Worm (Caenorhabditis elegans) whole organism, L1 larva: ENCODE results near the gene T14B4.8.

Experiments used
- C04F5.9 ChIP-seq: sonication (generic microtip); optimal IDR thresholded peaks from 2 replicates; lab custom pipeline; 2016; ENCODE audit warnings: missing genetic modification characterization, missing compliant biosample characterization
- C34B4.2 ChIP-seq: sonication (generic microtip); optimal IDR thresholded peaks from 2 replicates; lab custom pipeline; 2017; ENCODE audit warnings: mild to moderate bottlenecking, missing genetic modification characterization, missing compliant biosample characterization
- F16B12.6 ChIP-seq: fragments of 150-350 bp; optimal IDR thresholded peaks from 2 replicates; lab custom pipeline; 2014; ENCODE audit warnings: missing biosample characterization, missing genetic modification characterization
- aha-1 ChIP-seq: fragments of 150-350 bp; optimal IDR thresholded peaks from 2 replicates; lab custom pipeline; 2014; ENCODE audit warnings: missing biosample characterization, missing genetic modification characterization
- alr-1 ChIP-seq: fragments of 200-800 bp; sonication (Bioruptor generic); optimal IDR thresholded peaks from 2 replicates; lab custom pipeline; 2018; ENCODE audit warnings: borderline replicate concordance, mild to moderate bottlenecking, missing genetic modification characterization, missing compliant biosample characterization
- ama-1 ChIP-seq: fragments of 150-350 bp; optimal IDR thresholded peaks from 2 replicates; lab custom pipeline; 2014
- ces-1 ChIP-seq: fragments of 150-350 bp; optimal IDR thresholded peaks from 2 replicates; lab custom pipeline; 2014; ENCODE audit warnings: missing biosample characterization, missing genetic modification reagents, missing genetic modification characterization
- egl-27 ChIP-seq, 2 experiments: fragments of 150-350 bp in 1 of 2; sonication (generic microtip); optimal IDR thresholded peaks; 3 replicates each; lab custom pipeline; 2017 to 2018; ENCODE audit warnings: missing biosample characterization in 2 of 2, missing genetic modification characterization in 2 of 2, missing genetic modification reagents in 2 of 2
- elt-2 ChIP-seq: sonication (generic microtip); optimal IDR thresholded peaks from 2 replicates; lab custom pipeline; 2016; ENCODE audit warnings: missing genetic modification characterization, mild to moderate bottlenecking, inconsistent platforms, missing compliant biosample characterization, missing genetic modification reagents
- ets-5 ChIP-seq: fragments of 200-800 bp; sonication (Bioruptor generic); IDR thresholded peaks from 2 replicates; pipeline ENCODE4 v1.3.6; 2022; ENCODE audit warnings: missing genetic modification characterization, missing compliant biosample characterization
- fkh-4 ChIP-seq: sonication (generic microtip); optimal IDR thresholded peaks from 2 replicates; lab custom pipeline; 2016; ENCODE audit warnings: missing compliant biosample characterization, missing genetic modification characterization, borderline replicate concordance
- fkh-8 ChIP-seq: sonication (generic microtip); optimal IDR thresholded peaks from 2 replicates; lab custom pipeline; 2016; ENCODE audit warnings: mild to moderate bottlenecking, missing genetic modification characterization, missing compliant biosample characterization
- grh-1 ChIP-seq: fragments of 200-800 bp; sonication (Bioruptor generic); IDR thresholded peaks from 2 replicates; pipeline ENCODE4 v1.3.6; 2022; ENCODE audit warnings: missing genetic modification reagents, missing genetic modification characterization, missing compliant biosample characterization
- hlh-17 ChIP-seq: fragments of 200-800 bp; sonication (Bioruptor generic); optimal IDR thresholded peaks from 2 replicates; lab custom pipeline; 2018; ENCODE audit warnings: missing genetic modification characterization, mild to moderate bottlenecking, missing compliant biosample characterization, moderate library complexity, borderline replicate concordance
- hpl-2 ChIP-seq: fragments of 150-350 bp; optimal IDR thresholded peaks from 2 replicates; lab custom pipeline; 2014; ENCODE audit warnings: missing biosample characterization, missing genetic modification reagents, missing genetic modification characterization
- irx-1 ChIP-seq: sonication (generic microtip); optimal IDR thresholded peaks from 2 replicates; lab custom pipeline; 2016; ENCODE audit warnings: missing genetic modification characterization, missing compliant biosample characterization
- jun-1 ChIP-seq: fragments of 150-350 bp; optimal IDR thresholded peaks from 2 replicates; lab custom pipeline; 2014; ENCODE audit warnings: missing biosample characterization, missing genetic modification reagents, missing genetic modification characterization
- lin-13 ChIP-seq: fragments of 150-350 bp; optimal IDR thresholded peaks from 2 replicates; lab custom pipeline; 2014; ENCODE audit warnings: missing biosample characterization, missing genetic modification reagents, missing genetic modification characterization
- lin-14 ChIP-seq: fragments of 200-800 bp; sonication (Bioruptor generic); optimal IDR thresholded peaks from 2 replicates; lab custom pipeline; 2018; ENCODE audit warnings: mild to moderate bottlenecking, missing genetic modification characterization, moderate library complexity, missing compliant biosample characterization
- lin-39 ChIP-seq: fragments of 150-350 bp; optimal IDR thresholded peaks from 2 replicates; lab custom pipeline; 2014; ENCODE audit warnings: missing biosample characterization, missing genetic modification reagents, missing genetic modification characterization
- mdl-1 ChIP-seq, 2 experiments: fragments of 150-350 bp; optimal IDR thresholded peaks; 2 replicates each; lab custom pipeline; 2014 to 2017; ENCODE audit warnings: missing biosample characterization in 2 of 2, missing genetic modification characterization in 2 of 2, inconsistent platforms in 1 of 2
- nhr-19 ChIP-seq: fragments of 200-800 bp; sonication (Bioruptor generic); conservative IDR thresholded peaks from 2 replicates; pipeline ENCODE4 v1.3.6; 2022; ENCODE audit warnings: missing genetic modification characterization, missing compliant biosample characterization
- nhr-20 ChIP-seq: sonication (generic microtip); optimal IDR thresholded peaks from 2 replicates; lab custom pipeline; 2016; ENCODE audit warnings: mild to moderate bottlenecking, missing genetic modification characterization, missing compliant biosample characterization
- nhr-237 ChIP-seq: fragments of 150-350 bp; optimal IDR thresholded peaks from 2 replicates; lab custom pipeline; 2014; ENCODE audit warnings: missing biosample characterization, missing genetic modification characterization
- nhr-76 ChIP-seq: sonication (generic microtip); optimal IDR thresholded peaks from 2 replicates; lab custom pipeline; 2017; ENCODE audit warnings: missing biosample characterization, missing genetic modification characterization
- nhr-84 ChIP-seq: sonication (generic microtip); optimal IDR thresholded peaks from 2 replicates; lab custom pipeline; 2017; ENCODE audit warnings: missing biosample characterization, missing genetic modification characterization
- nhr-85 ChIP-seq: sonication (generic microtip); peaks from one replicate; lab custom pipeline; 2016; ENCODE audit warnings: missing genetic modification characterization, inconsistent platforms, missing compliant biosample characterization
- pag-3 ChIP-seq: sonication (generic microtip); optimal IDR thresholded peaks from 2 replicates; lab custom pipeline; 2017; ENCODE audit warnings: missing genetic modification characterization, mild to moderate bottlenecking, missing compliant biosample characterization, antibody characterized with exemption, borderline replicate concordance; ENCODE audit not compliant: insufficient read depth
- skn-1 ChIP-seq: fragments of 150-350 bp; optimal IDR thresholded peaks from 2 replicates; lab custom pipeline; 2014; ENCODE audit warnings: missing biosample characterization, missing genetic modification characterization
- tbx-2 ChIP-seq: sonication (generic microtip); optimal IDR thresholded peaks from 2 replicates; lab custom pipeline; 2016; ENCODE audit warnings: missing genetic modification characterization, missing compliant biosample characterization
- tlp-1 ChIP-seq: fragments of 150-350 bp; optimal IDR thresholded peaks from 2 replicates; lab custom pipeline; 2014; ENCODE audit warnings: missing biosample characterization, missing genetic modification characterization
- unc-130 ChIP-seq: fragments of 150-350 bp; optimal IDR thresholded peaks from 2 replicates; lab custom pipeline; 2017; ENCODE audit warnings: missing biosample characterization, missing genetic modification characterization, inconsistent platforms
- vab-15 ChIP-seq: sonication (generic microtip); optimal IDR thresholded peaks from 2 replicates; lab custom pipeline; 2017; ENCODE audit warnings: missing genotype, mild to moderate bottlenecking, missing genetic modification characterization, missing compliant biosample characterization
- xbp-1 ChIP-seq: sonication (generic microtip); optimal IDR thresholded peaks from 2 replicates; lab custom pipeline; 2016; ENCODE audit warnings: missing genetic modification characterization, missing compliant biosample characterization
- zag-1 ChIP-seq: fragments of 150-350 bp; optimal IDR thresholded peaks from 2 replicates; lab custom pipeline; 2014; ENCODE audit warnings: missing biosample characterization, missing genetic modification characterization
- ztf-11 ChIP-seq, 2 experiments: sonication (generic microtip); optimal IDR thresholded peaks; 2 replicates each; lab custom pipeline; 2016 to 2017; ENCODE audit warnings: missing genetic modification characterization in 2 of 2, missing biosample characterization in 1 of 2, missing compliant biosample characterization in 1 of 2
- ztf-4 ChIP-seq: fragments of 150-350 bp; optimal IDR thresholded peaks from 2 replicates; lab custom pipeline; 2014; ENCODE audit warnings: missing biosample characterization, missing genetic modification characterization

Gene T14B4.8

DNA sequence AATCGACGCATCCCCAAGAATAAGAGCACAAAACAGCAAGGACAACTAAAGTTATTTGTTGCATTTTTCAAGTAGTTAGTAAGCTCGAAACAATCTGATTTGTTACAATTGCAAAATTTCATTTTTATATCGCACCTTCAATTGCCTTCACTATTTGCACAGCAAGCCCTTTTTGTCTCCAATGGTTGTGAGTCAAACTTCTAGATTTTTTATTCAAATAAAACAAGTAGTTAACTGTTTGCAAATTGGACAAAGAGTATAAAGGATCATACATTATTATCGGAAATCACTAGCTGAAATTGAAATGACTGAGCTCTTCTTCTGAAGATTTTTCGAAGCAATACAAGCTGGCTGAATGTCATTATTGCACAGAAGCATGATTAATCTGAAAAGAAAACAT is 23.7 kb upstream of the T14B4.8 start, which contains the start of gene F41G3.21:
TSS of gene F41G3.21 (minus strand) at position 101 of the 400 bp plus-strand sequence.
- TF ChIP-seq fkh-4 (tag; lab: Kevin White, UChicago) (no peak), pag-3 (tag; lab: Kevin White, UChicago) (no peak), zag-1 (tag; lab: Kevin White, UChicago) (no peak)

ce11 chrII:6752027-6752426 is 22.8 kb upstream of the T14B4.8 start, which contains the start of gene F41G3.19:
TSS of gene F41G3.19 (minus strand) at chrII:6752127.
- TF ChIP-seq C04F5.9 (tag; lab: Kevin White, UChicago) (no peak), irx-1 (tag; lab: Kevin White, UChicago) (no peak), nhr-85 (tag; lab: Kevin White, UChicago) (no peak), unc-130 (tag; lab: Kevin White, UChicago) (no peak), ets-5 (no peak), ztf-11 (tag; optimal IDR thresholded peaks at IDR 0.05; lab: Kevin White, UChicago) (no peak), C34B4.2 (tag; lab: Kevin White, UChicago) (no peak), nhr-237 (no peak), ama-1 (lab: Kevin White, UChicago) (no peak), F16B12.6 (tag; lab: Kevin White, UChicago) (no peak), lin-14 (GFP tag; lab: Kevin White, UChicago) (no peak), elt-2 (tag; lab: Kevin White, UChicago) (no peak), fkh-8 (no peak), nhr-84 (tag; lab: Kevin White, UChicago) (no peak), mdl-1 (tag; optimal IDR thresholded peaks at IDR 0.05; lab: Kevin White, UChicago) (no peak), tbx-2 (tag; lab: Kevin White, UChicago) (no peak), grh-1 (no peak)
- TF ChIP-seq, all 84 proteins: peak for 0

ce11 chrII:6750929-6751328 is 21.7 kb upstream of the T14B4.8 start, which contains the start of gene F41G3.20:
TSS of gene F41G3.20 (minus strand) at chrII:6751029.
- TF ChIP-seq egl-27 (tag; optimal IDR thresholded peaks at IDR 0.05; lab: Kevin White, UChicago) (no peak), nhr-76 (no peak), ztf-11 (tag; optimal IDR thresholded peaks at IDR 0.05; lab: Kevin White, UChicago) (no peak), lin-39 (tag; lab: Kevin White, UChicago) (no peak), hlh-17 (GFP tag; lab: Kevin White, UChicago) (no peak), nhr-20 (no peak), jun-1 (tag; lab: Kevin White, UChicago) (no peak), pag-3 (tag; lab: Kevin White, UChicago) (no peak), lin-13 (GFP tag; lab: Kevin White, UChicago) (no peak), skn-1 (no peak), tlp-1 (tag; lab: Kevin White, UChicago) (no peak), aha-1 (no peak), nhr-19 (GFP tag; lab: Robert Waterston, UW) (no peak), vab-15 (tag; lab: Kevin White, UChicago) (no peak), xbp-1 (no peak)

ce11 chrII:6749422-6749821 is 20.2 kb upstream of the T14B4.8 start, which contains the start of gene F41G3.10:
TSS of gene F41G3.10 (minus strand) at chrII:6749522.
- TF ChIP-seq egl-27 (tag; optimal IDR thresholded peaks at IDR 0.05; lab: Kevin White, UChicago) (no peak), ces-1 (GFP tag; lab: Kevin White, UChicago) (no peak), ztf-4 (tag; lab: Kevin White, UChicago) (no peak), alr-1 (no peak), hpl-2 (GFP tag; lab: Kevin White, UChicago) (no peak), jun-1 (tag; lab: Kevin White, UChicago) (no peak)
